Fruit fly (Drosophila melanogaster) whole organism, embryonic: ENCODE measurements around the gene Chchd3.

Experiments
- Abd-B ChIP-seq: fragments of 200-800 bp; sonication (Bioruptor generic); optimal IDR thresholded peaks from 2 replicates; lab custom pipeline; 2018; ENCODE audit warnings: missing biosample characterization, mild to moderate bottlenecking, missing genetic modification characterization, moderate library complexity
- Bdp1 ChIP-seq: fragments of 200-800 bp; sonication (Bioruptor generic); optimal IDR thresholded peaks from 3 replicates; lab custom pipeline; 2016; ENCODE audit warnings: missing biosample characterization, missing genetic modification characterization
- CG12391 ChIP-seq: fragments of 200-800 bp; sonication (Bioruptor generic); optimal IDR thresholded peaks from 3 replicates; lab custom pipeline; 2018; ENCODE audit warnings: missing biosample characterization, mild to moderate bottlenecking, missing genetic modification characterization, moderate library complexity
- CG13424 ChIP-seq: fragments of 200-800 bp; sonication (Bioruptor generic); optimal IDR thresholded peaks from 2 replicates; lab custom pipeline; 2019; ENCODE audit warnings: missing biosample characterization, mild to moderate bottlenecking, missing genetic modification characterization, moderate library complexity
- CG17568 ChIP-seq: fragments of 200-800 bp; sonication (Bioruptor generic); optimal IDR thresholded peaks from 2 replicates; lab custom pipeline; 2018; ENCODE audit warnings: missing biosample characterization, mild to moderate bottlenecking, missing genetic modification characterization, moderate library complexity
- CG32767 ChIP-seq: fragments of 200-800 bp; sonication (Bioruptor generic); IDR thresholded peaks from 2 replicates; pipeline ENCODE4 v1.3.6; 2022; ENCODE audit warnings: missing biosample characterization, missing genetic modification characterization
- MBD-R2 ChIP-seq: fragments of 200-800 bp; sonication (Bioruptor generic); IDR thresholded peaks from 2 replicates; pipeline ENCODE4 v1.3.6; 2022; ENCODE audit warnings: missing biosample characterization, missing genetic modification characterization
- Usf ChIP-seq: fragments of 200-800 bp; sonication (Bioruptor generic); optimal IDR thresholded peaks from 2 replicates; lab custom pipeline; 2017; ENCODE audit warnings: missing genotype, missing biosample characterization, missing genetic modification characterization
- danr ChIP-seq: fragments of 200-800 bp; sonication (Bioruptor generic); IDR thresholded peaks from 2 replicates; pipeline ENCODE4 v1.3.6; 2022; ENCODE audit warnings: missing biosample characterization, missing genetic modification characterization
- dysf ChIP-seq: fragments of 200-800 bp; sonication (Bioruptor generic); IDR thresholded peaks from 3 replicates; pipeline ENCODE4 v1.3.6; 2022; ENCODE audit warnings: missing biosample characterization, missing genetic modification characterization
- onecut ChIP-seq: fragments of 200-800 bp; sonication (Bioruptor generic); IDR thresholded peaks from 2 replicates; pipeline ENCODE4 v1.3.6; 2022; ENCODE audit warnings: missing biosample characterization, missing genetic modification characterization
- sens-2 ChIP-seq: fragments of 200-800 bp; sonication (Bioruptor generic); IDR thresholded peaks from 2 replicates; pipeline ENCODE4 v1.3.6; 2022; ENCODE audit warnings: missing biosample characterization, missing genetic modification characterization
- zf30C ChIP-seq: fragments of 200-800 bp; sonication (Bioruptor generic); optimal IDR thresholded peaks from 3 replicates; lab custom pipeline; 2018; ENCODE audit warnings: missing biosample characterization, mild to moderate bottlenecking, missing genetic modification characterization

DNA sequence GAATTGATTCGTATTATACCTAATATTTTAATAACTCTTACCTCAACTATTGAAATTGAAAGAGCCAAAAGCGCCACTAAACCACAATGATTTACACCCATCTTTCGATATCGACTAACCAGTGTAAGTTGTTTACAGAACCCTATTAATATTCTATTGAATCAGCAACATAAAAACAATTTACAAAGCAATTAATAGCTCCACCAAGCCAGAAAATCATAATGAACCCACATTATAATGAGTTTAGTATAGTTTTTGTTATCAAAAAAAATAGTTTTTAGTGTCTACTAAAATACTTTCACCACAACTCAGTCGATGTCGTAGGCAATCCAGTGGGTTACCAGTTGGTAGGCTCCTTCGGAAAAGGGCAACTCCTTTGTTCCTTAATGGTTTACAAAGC lies 8.7 kb downstream of the Chchd3 start, which contains the start of gene CG33920:
- TF ChIP-seq sens-2 (GFP tag; lab: Robert Waterston, UW) (no peak), onecut (no peak), CG17568 (no peak), Usf (GFP tag; lab: Kevin White, UChicago) (no peak), CG13424 (tag; lab: Kevin White, UChicago) (no peak), Bdp1 (GFP tag; lab: Kevin White, UChicago) (no peak), zf30C (GFP tag; lab: Kevin White, UChicago) (no peak), dysf (GFP tag; lab: Robert Waterston, UW) (no peak), CG12391 (tag; lab: Kevin White, UChicago) (no peak), CG32767 (GFP tag; lab: Robert Waterston, UW) (no peak), MBD-R2 (GFP tag; lab: Robert Waterston, UW) (no peak), Abd-B (GFP tag; lab: Kevin White, UChicago) (no peak), danr (GFP tag; lab: Robert Waterston, UW) (no peak)
